Worm (Caenorhabditis elegans) whole organism, midembryonic: ENCODE measurements around the gene hst-3.1.

Experiments
- T22C8.4 ChIP-seq: fragments of 200-800 bp; sonication (Bioruptor generic); IDR thresholded peaks from 2 replicates; pipeline ENCODE4 v1.3.6; 2022; ENCODE audit warnings: missing genetic modification characterization, missing compliant biosample characterization
- cog-1 ChIP-seq: sonication (generic microtip); optimal IDR thresholded peaks from 2 replicates; lab custom pipeline; 2016; ENCODE audit warnings: missing genetic modification characterization, missing compliant biosample characterization
- flt-1 ChIP-seq: fragments of 200-800 bp; sonication (Bioruptor generic); IDR thresholded peaks from 2 replicates; pipeline ENCODE4 v1.3.6; 2022; ENCODE audit warnings: missing genetic modification characterization, missing compliant biosample characterization
- tab-1 ChIP-seq: fragments of 200-800 bp; sonication (Bioruptor generic); IDR thresholded peaks from 2 replicates; pipeline ENCODE4 v1.3.6; 2022; ENCODE audit warnings: missing genetic modification characterization, missing compliant biosample characterization
- ztf-29 ChIP-seq: fragments of 200-800 bp; sonication (Bioruptor generic); IDR thresholded peaks from 2 replicates; pipeline ENCODE4 v1.3.6; 2022; ENCODE audit warnings: missing genetic modification reagents, missing genetic modification characterization, missing compliant biosample characterization

DNA sequence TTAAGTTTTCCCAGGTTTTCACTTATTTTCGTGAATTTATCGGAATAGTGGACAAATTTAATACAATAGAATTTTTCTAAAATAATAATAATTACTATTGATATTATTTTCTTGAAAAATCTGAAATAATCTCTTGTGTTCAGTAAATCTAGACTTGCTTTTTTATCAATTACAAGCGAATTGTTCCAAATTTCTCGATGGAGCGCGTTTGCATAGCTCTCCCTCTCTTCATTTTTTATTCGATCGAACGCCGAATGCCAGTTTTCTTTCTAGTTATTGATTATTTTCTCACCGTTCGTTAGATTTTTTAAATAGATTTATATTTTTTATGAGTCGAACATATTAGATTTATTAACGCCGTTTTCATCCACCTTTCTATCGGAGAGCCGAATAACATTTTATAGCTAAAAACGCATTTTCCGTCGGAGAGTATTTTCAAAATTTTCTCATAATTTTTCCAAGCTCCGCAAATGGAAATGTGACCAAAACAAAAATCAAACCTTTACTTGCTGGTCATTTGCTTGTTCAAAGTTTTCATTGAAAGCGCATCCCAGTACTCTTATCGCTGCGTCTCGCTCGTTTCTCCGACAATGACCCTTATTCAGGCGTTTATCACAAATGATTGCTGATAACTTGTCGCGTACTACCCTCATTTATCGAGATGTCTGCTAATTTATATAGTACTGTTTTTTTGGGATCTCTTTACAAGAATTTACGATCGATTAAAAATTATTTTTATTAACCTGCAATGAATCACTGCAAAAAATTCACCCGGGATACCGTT lies 46.2 kb downstream of the hst-3.1 start:
- no peak for TF ChIP-seq flt-1
- no peak for TF ChIP-seq cog-1 (tag; lab: Kevin White, UChicago)
- TF ChIP-seq tab-1, result no peak
- no peak for TF ChIP-seq ztf-29 (GFP tag; lab: Robert Waterston, UW)
- no peak for TF ChIP-seq T22C8.4 (GFP tag; lab: Robert Waterston, UW)
